Worm (Caenorhabditis elegans) whole organism, L4 larva: ENCODE results near the gene H02F09.3.

ENCODE experiments used
- D1046.2 ChIP-seq: fragments of 200-800 bp; sonication (Bioruptor generic); IDR thresholded peaks from 2 replicates; pipeline ENCODE4 v1.3.6; 2022; ENCODE audit warnings: missing genetic modification characterization, missing compliant biosample characterization
- F10B5.3 ChIP-seq: sonication (generic microtip); optimal IDR thresholded peaks from 2 replicates; lab custom pipeline; 2016; ENCODE audit warnings: mild to moderate bottlenecking, missing genetic modification characterization, missing compliant biosample characterization
- Y105C5A.15 ChIP-seq: fragments of 200-800 bp; sonication (Bioruptor generic); IDR thresholded peaks from 2 replicates; pipeline ENCODE4 v1.3.6; 2022; ENCODE audit warnings: missing genetic modification characterization, missing compliant biosample characterization
- Y48G9A.11 ChIP-seq: fragments of 200-800 bp; sonication (Bioruptor generic); IDR thresholded peaks from 2 replicates; pipeline ENCODE4 v1.3.6; 2022; ENCODE audit warnings: missing genetic modification reagents, missing genetic modification characterization, missing compliant biosample characterization
- aha-1 ChIP-seq: fragments of 150-350 bp; peaks from one replicate; lab custom pipeline; 2014; ENCODE audit warnings: missing biosample characterization, missing genetic modification characterization
- ceh-28 ChIP-seq: fragments of 150-350 bp; optimal IDR thresholded peaks from 2 replicates; lab custom pipeline; 2014; ENCODE audit warnings: missing biosample characterization, missing genetic modification reagents, missing genetic modification characterization
- ceh-44 ChIP-seq: fragments of 200-800 bp; sonication (Bioruptor generic); IDR thresholded peaks from 2 replicates; pipeline ENCODE4 v1.3.6; 2022; ENCODE audit warnings: missing genetic modification reagents, missing genetic modification characterization, missing compliant biosample characterization
- daf-8 ChIP-seq: fragments of 200-800 bp; sonication (Bioruptor generic); IDR thresholded peaks from 2 replicates; pipeline ENCODE4 v1.3.6; 2022; ENCODE audit warnings: missing genetic modification characterization, missing compliant biosample characterization
- dmd-6 ChIP-seq: fragments of 200-800 bp; sonication (Bioruptor generic); IDR thresholded peaks from 2 replicates; pipeline ENCODE4 v1.3.6; 2022; ENCODE audit warnings: missing genetic modification reagents, missing genetic modification characterization, missing compliant biosample characterization
- dpl-1 ChIP-seq: fragments of 150-350 bp; optimal IDR thresholded peaks from 2 replicates; lab custom pipeline; 2014; ENCODE audit warnings: missing biosample characterization, missing genetic modification reagents, missing genetic modification characterization
- egl-27 ChIP-seq: sonication (generic microtip); optimal IDR thresholded peaks from 3 replicates; lab custom pipeline; 2017; ENCODE audit warnings: missing biosample characterization, missing genetic modification reagents, missing genetic modification characterization
- hlh-11 ChIP-seq: fragments of 200-800 bp; sonication (Bioruptor generic); optimal IDR thresholded peaks from 2 replicates; lab custom pipeline; 2018; ENCODE audit warnings: mild to moderate bottlenecking, missing genetic modification characterization, missing compliant biosample characterization
- lim-7 ChIP-seq: fragments of 200-800 bp; sonication (Bioruptor generic); IDR thresholded peaks from 2 replicates; pipeline ENCODE4 v1.3.6; 2022; ENCODE audit warnings: missing genetic modification characterization, missing compliant biosample characterization
- lin-1 ChIP-seq: fragments of 200-800 bp; sonication (Bioruptor generic); IDR thresholded peaks from 2 replicates; pipeline ENCODE4 v1.3.6; 2022; ENCODE audit warnings: missing genetic modification reagents, missing genetic modification characterization, missing compliant biosample characterization
- lin-38 ChIP-seq: fragments of 200-800 bp; sonication (Bioruptor generic); IDR thresholded peaks from 2 replicates; pipeline ENCODE4 v1.3.6; 2022; ENCODE audit warnings: missing genetic modification reagents, missing genetic modification characterization, missing compliant biosample characterization
- mdl-1 ChIP-seq, 2 experiments: fragments of 150-350 bp in 1 of 2; sonication (generic microtip) in 1 of 2; optimal IDR thresholded peaks; 2 replicates each; lab custom pipeline; 2014 to 2017; ENCODE audit warnings: missing biosample characterization in 2 of 2, missing genetic modification characterization in 2 of 2
- mdt-29 ChIP-seq: fragments of 200-800 bp; sonication (Bioruptor generic); IDR thresholded peaks from 2 replicates; pipeline ENCODE4 v1.3.6; 2022; ENCODE audit warnings: missing genetic modification reagents, missing genetic modification characterization, missing compliant biosample characterization
- mxl-3 ChIP-seq: fragments of 200-800 bp; sonication (Bioruptor generic); optimal IDR thresholded peaks from 2 replicates; lab custom pipeline; 2018; ENCODE audit warnings: mild to moderate bottlenecking, missing genetic modification characterization, missing compliant biosample characterization
- nhr-102 ChIP-seq: sonication (generic microtip); optimal IDR thresholded peaks from 2 replicates; lab custom pipeline; 2016; ENCODE audit warnings: mild to moderate bottlenecking, missing genetic modification characterization, moderate library complexity, missing compliant biosample characterization
- nhr-11 ChIP-seq: fragments of 150-350 bp; optimal IDR thresholded peaks from 2 replicates; lab custom pipeline; 2014; ENCODE audit warnings: missing biosample characterization, missing genetic modification characterization
- nhr-6 ChIP-seq: fragments of 150-350 bp; optimal IDR thresholded peaks from 2 replicates; lab custom pipeline; 2014; ENCODE audit warnings: missing biosample characterization, missing genetic modification characterization
- nhr-76 ChIP-seq: fragments of 150-350 bp; optimal IDR thresholded peaks from 2 replicates; lab custom pipeline; 2014; ENCODE audit warnings: missing biosample characterization, missing genetic modification characterization
- pha-4 ChIP-seq, 2 experiments: fragments of 150-350 bp in 1 of 2; fragments of 200-800 bp in 1 of 2; sonication (Bioruptor generic) in 1 of 2; IDR thresholded peaks in 1 of 2; optimal IDR thresholded peaks in 1 of 2; 2 replicates each; pipeline versions ENCODE4 v1.3.6 to Lab custom; 2014 to 2022; ENCODE audit warnings: missing genetic modification characterization in 2 of 2, missing genetic modification reagents in 2 of 2, missing biosample characterization in 1 of 2, missing compliant biosample characterization in 1 of 2
- set-16 ChIP-seq: fragments of 200-800 bp; sonication (Bioruptor generic); IDR thresholded peaks from 2 replicates; pipeline ENCODE4 v1.3.6; 2022; ENCODE audit warnings: missing genetic modification reagents, missing genetic modification characterization, missing compliant biosample characterization
- skn-1 ChIP-seq: fragments of 150-350 bp; optimal IDR thresholded peaks from 2 replicates; lab custom pipeline; 2014; ENCODE audit warnings: missing biosample characterization, missing genetic modification characterization
- tag-97 ChIP-seq: fragments of 200-800 bp; sonication (Bioruptor generic); IDR thresholded peaks from 2 replicates; pipeline ENCODE4 v1.3.6; 2022; ENCODE audit warnings: missing genetic modification characterization, missing compliant biosample characterization
- tra-1 ChIP-seq: fragments of 200-800 bp; sonication (Bioruptor generic); IDR thresholded peaks from 2 replicates; pipeline ENCODE4 v1.3.6; 2022; ENCODE audit warnings: missing genetic modification reagents, missing genetic modification characterization, missing compliant biosample characterization
- unc-130 ChIP-seq: sonication (generic microtip); optimal IDR thresholded peaks from 2 replicates; lab custom pipeline; 2016; ENCODE audit warnings: missing genetic modification reagents, missing genetic modification characterization, missing compliant biosample characterization
- unc-39 ChIP-seq: sonication (generic microtip); optimal IDR thresholded peaks from 2 replicates; lab custom pipeline; 2017; ENCODE audit warnings: missing biosample characterization, missing genetic modification characterization
- unc-62 ChIP-seq, 3 experiments: fragments of 150-350 bp in 1 of 3; sonication (generic microtip); optimal IDR thresholded peaks in 2 of 3; peaks in 1 of 3; 1 replicate in 1 of 3; 2 replicates in 2 of 3; lab custom pipeline; 2014 to 2017; ENCODE audit warnings: missing biosample characterization in 3 of 3, missing genetic modification characterization in 3 of 3, missing genetic modification reagents in 3 of 3, missing genotype in 1 of 3
- vab-7 ChIP-seq: fragments of 200-800 bp; sonication (Bioruptor generic); IDR thresholded peaks from 2 replicates; pipeline ENCODE4 v1.3.6; 2022; ENCODE audit warnings: missing genetic modification reagents, missing genetic modification characterization, missing compliant biosample characterization
- zfp-3 ChIP-seq: fragments of 200-800 bp; sonication (Bioruptor generic); conservative IDR thresholded peaks from 2 replicates; pipeline ENCODE4 v1.3.6; 2022; ENCODE audit warnings: missing genetic modification reagents, missing genetic modification characterization, missing compliant biosample characterization
- zip-11 ChIP-seq: fragments of 200-800 bp; sonication (Bioruptor generic); IDR thresholded peaks from 2 replicates; pipeline ENCODE4 v1.3.6; 2022; ENCODE audit warnings: missing genetic modification characterization, missing compliant biosample characterization
- ztf-11 ChIP-seq: fragments of 150-350 bp; optimal IDR thresholded peaks from 2 replicates; lab custom pipeline; 2014; ENCODE audit warnings: missing biosample characterization, missing genetic modification characterization

H02F09.3 gene

DNA sequence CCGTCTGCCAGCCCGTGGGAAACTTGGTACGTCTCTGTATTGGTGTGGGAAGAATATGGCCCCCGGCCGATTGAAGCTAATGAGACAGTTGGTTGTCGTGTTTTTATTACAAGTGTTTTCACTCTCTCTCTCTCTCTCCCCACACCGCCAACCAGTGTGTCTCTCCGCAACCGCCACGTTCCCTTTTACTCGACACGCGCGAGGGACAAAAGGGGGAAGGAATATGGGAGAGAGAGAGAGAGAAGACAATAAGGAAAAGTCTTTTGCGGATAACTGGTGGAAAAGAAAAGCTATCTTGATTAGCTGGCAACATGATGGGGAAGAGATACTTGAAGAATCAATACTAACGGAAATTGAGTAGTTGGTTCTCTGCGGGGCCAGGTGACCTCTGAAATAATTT, 10.2 kb downstream of the H02F09.3 start:
- TF ChIP-seq vab-7 (GFP tag; lab: Robert Waterston, UW) (no peak), mxl-3 (GFP tag; lab: Kevin White, UChicago) (peak; percentile 91), mdl-1 (tag; optimal IDR thresholded peaks at IDR 0.05; lab: Kevin White, UChicago) (peak; percentile 3 to 77), hlh-11 (peak; percentile 14), unc-62 (GFP tag; optimal IDR thresholded peaks at IDR 0.05 in 1 of 2; lab: Kevin White, UChicago) (peak in 1 of 2 experiments; percentile 95), unc-62 (tag; optimal IDR thresholded peaks at IDR 0.05; lab: Kevin White, UChicago) (no peak)

DNA sequence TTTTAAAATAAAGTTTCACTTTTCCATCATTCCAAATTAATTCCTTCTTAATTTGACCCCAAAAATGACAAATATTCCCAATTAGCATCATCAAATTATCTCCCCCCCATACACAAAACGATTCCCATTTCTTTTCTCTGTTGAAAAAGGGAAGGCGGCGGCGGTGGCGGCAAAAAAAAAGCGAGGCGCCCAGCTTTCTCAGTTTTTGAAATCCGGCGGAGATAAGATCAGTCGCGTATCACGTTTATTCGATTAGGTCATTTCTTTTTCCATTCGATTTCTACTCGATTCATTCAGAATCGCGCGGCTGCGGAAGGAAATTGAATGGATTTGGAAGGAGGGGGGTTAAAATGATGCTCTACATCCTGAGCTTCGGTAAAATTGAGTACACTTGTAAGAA, 15.5 kb downstream of the H02F09.3 start:
- TF ChIP-seq ceh-44 (GFP tag; lab: Robert Waterston, UW): no peak
- no peak for TF ChIP-seq nhr-11 (tag; lab: Kevin White, UChicago)
- no peak for TF ChIP-seq pha-4 (GFP tag; IDR thresholded peaks at IDR 0.05; lab: Robert Waterston, UW)
- TF ChIP-seq pha-4 (tag; optimal IDR thresholded peaks at IDR 0.05; lab: Kevin White, UChicago): no peak
- TF ChIP-seq ceh-28 (tag; lab: Kevin White, UChicago): no peak
- no peak for TF ChIP-seq unc-130 (GFP tag; lab: Kevin White, UChicago)

DNA sequence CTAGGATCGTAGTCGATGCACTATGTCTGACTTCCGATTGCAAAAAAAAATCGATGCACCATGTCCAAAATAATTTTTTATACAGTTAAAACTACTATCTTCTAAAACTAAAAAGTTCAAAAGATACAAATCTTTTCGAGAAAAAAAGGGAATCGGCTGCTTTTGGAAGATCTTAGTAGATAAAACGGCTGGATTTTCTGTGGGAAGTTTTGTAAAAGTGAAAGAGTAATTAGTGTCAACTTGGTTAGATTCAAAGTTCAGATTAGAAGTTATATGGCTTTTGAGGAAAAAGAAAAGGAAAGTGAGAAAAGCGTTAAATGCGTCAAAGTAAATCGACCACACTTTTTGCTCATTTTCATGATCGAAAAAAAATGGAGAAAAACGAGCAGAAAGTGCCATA, 18.6 kb downstream of the H02F09.3 start:
- TF ChIP-seq mdt-29 (no peak), zfp-3 (GFP tag; lab: Robert Waterston, UW) (no peak), nhr-6 (tag; lab: Kevin White, UChicago) (no peak), Y105C5A.15 (no peak), dpl-1 (no peak)

DNA sequence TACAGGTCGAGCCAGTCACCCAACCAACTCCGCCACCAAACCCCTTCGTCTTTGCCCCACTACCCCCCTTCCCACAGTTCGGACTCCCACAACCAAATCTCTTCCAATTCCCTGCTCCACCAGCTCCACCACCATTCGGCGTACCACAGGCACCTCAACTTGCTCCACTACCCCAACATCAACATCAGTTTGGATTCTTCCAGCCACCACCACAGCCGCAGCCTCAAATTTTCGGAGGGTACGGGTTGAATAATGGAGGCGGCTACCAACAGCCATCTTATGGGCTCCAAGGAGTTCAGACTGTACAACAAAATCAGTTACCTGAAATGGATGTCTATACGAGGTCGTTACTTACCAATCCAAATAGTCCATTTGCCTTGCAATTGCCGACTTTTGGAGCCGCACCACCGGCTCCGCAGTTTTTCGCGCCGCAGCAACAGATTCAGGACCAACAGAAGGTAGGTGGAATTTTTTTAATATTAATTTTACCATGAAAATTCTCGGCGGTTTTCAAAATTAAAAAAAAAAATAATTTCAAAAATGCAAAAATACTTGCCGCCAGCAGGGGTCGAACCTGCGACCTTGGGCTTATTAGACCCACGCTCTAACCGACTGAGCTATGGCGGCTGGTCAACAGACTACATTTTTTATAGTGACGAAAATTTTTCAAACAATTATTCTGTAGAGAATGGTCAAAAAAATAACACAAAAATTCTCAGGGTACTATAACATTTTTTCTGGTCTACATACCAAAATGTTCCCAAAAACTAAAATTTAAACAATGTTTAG, 20.8 kb downstream of the H02F09.3 start:
- TF ChIP-seq tag-97 (GFP tag; lab: Robert Waterston, UW): no peak
- peak; percentile 86 for TF ChIP-seq aha-1
- TF ChIP-seq dmd-6 (GFP tag; lab: Robert Waterston, UW): no peak
- TF ChIP-seq Y48G9A.11 (GFP tag; lab: Robert Waterston, UW): 0 out of 2 replicates have a peak, but pooled peaks have one; percentile 15
- TF ChIP-seq Y105C5A.15: no peak
- peak; percentile 14; the same call in 1 of the 2 replicates for TF ChIP-seq lin-38
- no peak for TF ChIP-seq unc-39
- no peak for TF ChIP-seq daf-8 (GFP tag; lab: Robert Waterston, UW)
- no peak for TF ChIP-seq nhr-76 (tag; lab: Kevin White, UChicago)
- no peak for TF ChIP-seq skn-1
- TF ChIP-seq lim-7 (GFP tag; lab: Robert Waterston, UW): 0 out of 2 replicates have a peak, but pooled peaks have one; percentile 51
- TF ChIP-seq egl-27: no peak
- TF ChIP-seq nhr-6 (tag; lab: Kevin White, UChicago): no peak
- no peak for TF ChIP-seq tra-1 (GFP tag; lab: Robert Waterston, UW)
- no peak for TF ChIP-seq unc-62 (GFP tag; optimal IDR thresholded peaks at IDR 0.05 in 1 of 2; lab: Kevin White, UChicago)
- no peak for TF ChIP-seq unc-62 (tag; optimal IDR thresholded peaks at IDR 0.05; lab: Kevin White, UChicago)
- no peak for TF ChIP-seq zip-11 (GFP tag; lab: Robert Waterston, UW)
- no peak for TF ChIP-seq F10B5.3 (tag; lab: Kevin White, UChicago)
- no peak for TF ChIP-seq nhr-102 (tag; lab: Kevin White, UChicago)
- TF ChIP-seq D1046.2 (GFP tag; lab: Robert Waterston, UW): no peak
- peak; percentile 47; the same call in 1 of the 2 replicates for TF ChIP-seq set-16
- TF ChIP-seq ztf-11 (tag; lab: Kevin White, UChicago): no peak
- TF ChIP-seq lin-1: no peak
